Fruit fly (Drosophila melanogaster): Measurements from ENCODE around the gene RYa-R.

RYa-R gene

DNA sequence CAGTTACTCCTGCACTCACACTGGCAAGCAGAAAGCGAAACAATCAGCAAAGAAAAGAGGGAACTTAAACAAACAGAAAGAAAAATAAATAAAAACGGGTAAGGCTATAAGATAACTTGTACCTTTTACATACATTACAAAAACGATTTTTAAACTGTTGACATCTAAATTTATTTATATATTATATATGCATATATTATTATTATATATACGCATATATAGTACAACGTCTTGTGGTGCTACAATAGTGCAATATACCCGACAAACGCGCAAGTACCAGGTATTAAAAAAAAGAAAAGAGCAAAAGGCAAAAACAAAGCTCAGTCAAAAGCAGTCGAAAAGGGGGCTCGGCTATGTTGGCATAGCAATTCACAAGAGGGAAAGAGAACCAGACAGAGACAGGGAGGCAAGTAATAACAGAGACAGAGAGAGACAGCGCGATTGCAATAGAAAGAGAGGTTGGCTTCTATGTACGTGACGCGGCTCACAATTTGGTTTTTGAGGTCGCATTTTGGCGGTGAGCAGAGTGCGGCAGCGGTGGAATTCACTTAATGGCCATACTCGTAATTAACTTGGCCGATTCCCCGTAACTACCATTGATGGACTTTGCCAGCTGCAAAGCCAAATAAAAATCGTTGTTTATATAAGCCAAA lies 42.6 kb upstream of the RYa-R start (continued):
- TF ChIP-seq CG1603 (tag; optimal IDR thresholded peaks at IDR 0.05) (no peak), CG17568 (GFP tag; optimal IDR thresholded peaks at IDR 0.05) (peak; percentile 58), CG18262 (tag; optimal IDR thresholded peaks at IDR 0.05) (peak; percentile 85), klu (GFP tag; IDR thresholded peaks at IDR 0.05) (no peak), dmrt11E (tag; optimal IDR thresholded peaks at IDR 0.05) (peak; percentile 64), cwo (GFP tag; optimal IDR thresholded peaks at IDR 0.05) (peak; percentile 69), bsh (GFP tag; optimal IDR thresholded peaks at IDR 0.05) (peak; percentile 88 to 92), ranshi (GFP tag; IDR thresholded peaks at IDR 0.05) (peak; percentile 76), CG18011 (GFP tag; optimal IDR thresholded peaks at IDR 0.05) (no peak), CG1529 (GFP tag; optimal IDR thresholded peaks at IDR 0.05) (peak; percentile 49), seq (GFP tag; IDR thresholded peaks at IDR 0.05) (peak; percentile 50; the same call in 1 of the 2 replicates), CG18764 (GFP tag; optimal IDR thresholded peaks at IDR 0.05) (peak; percentile 57), CG15601 (tag; optimal IDR thresholded peaks at IDR 0.05) (peak; percentile 53), Aef1 (GFP tag; IDR thresholded peaks at IDR 0.05) (peak; percentile 87), gcm (GFP tag; optimal IDR thresholded peaks at IDR 0.05) (peak; percentile 61), Dad (GFP tag; optimal IDR thresholded peaks at IDR 0.05) (no peak), CG10979 (tag; optimal IDR thresholded peaks at IDR 0.05) (peak; percentile 77), aop (GFP tag; IDR thresholded peaks at IDR 0.05) (0 out of 2 replicates have a peak, but pooled peaks have one; percentile 21), Ada2b (GFP tag; IDR thresholded peaks at IDR 0.05) (peak; percentile 74), E2f2 (GFP tag; IDR thresholded peaks at IDR 0.05) (peak; percentile 62), ATbp (GFP tag; optimal IDR thresholded peaks at IDR 0.05) (peak; percentile 78), Trl (optimal IDR thresholded peaks at IDR 0.05) (peak in 1 of 2 experiments; percentile 17), Trl (GFP tag; optimal IDR thresholded peaks at IDR 0.05) (no peak), Camta (GFP tag; optimal IDR thresholded peaks at IDR 0.05) (peak; percentile 16), unc-4 (GFP tag; IDR thresholded peaks at IDR 0.05; ENCODE audit: partially characterized antibody) (no peak), salm (tag; optimal IDR thresholded peaks at IDR 0.05) (peak; percentile 65), CG16863 (GFP tag; optimal IDR thresholded peaks at IDR 0.05) (no peak), wor (GFP tag; IDR thresholded peaks at IDR 0.05) (peak; percentile 80), CG10654 (GFP tag; optimal IDR thresholded peaks at IDR 0.05) (peak; percentile 43), CG11085 (GFP tag; IDR thresholded peaks at IDR 0.05) (peak; percentile 61; the same call in 1 of the 2 replicates), lola (GFP tag; optimal IDR thresholded peaks at IDR 0.05) (peak in 1 of 3 experiments; percentile 52), gcm2 (GFP tag; optimal IDR thresholded peaks at IDR 0.05) (no peak), CG15479 (GFP tag; optimal IDR thresholded peaks at IDR 0.05) (no peak), CG34422 (GFP tag; IDR thresholded peaks at IDR 0.05) (peak; percentile 86), psq (GFP tag; optimal IDR thresholded peaks at IDR 0.05) (peak; percentile 89), CG12659 (GFP tag; optimal IDR thresholded peaks at IDR 0.05) (peak; percentile 43), kah (GFP tag; optimal IDR thresholded peaks at IDR 0.05) (peak; percentile 13), CG7839 (tag; optimal IDR thresholded peaks at IDR 0.05) (peak; percentile 85), CG10321 (GFP tag; IDR thresholded peaks at IDR 0.05) (peak; percentile 87), eyg (GFP tag; optimal IDR thresholded peaks at IDR 0.05) (no peak), ken (GFP tag; IDR thresholded peaks at IDR 0.05) (peak; percentile 86), CG17359 (tag; optimal IDR thresholded peaks at IDR 0.05) (peak; percentile 90), dan (GFP tag; IDR thresholded peaks at IDR 0.05) (no peak), CG3407 (GFP tag; optimal IDR thresholded peaks at IDR 0.05) (peak; percentile 64), ro (GFP tag; IDR thresholded peaks at IDR 0.05) (peak; percentile 64), CG14710 (tag; optimal IDR thresholded peaks at IDR 0.05) (peak; percentile 45), az2 (GFP tag; optimal IDR thresholded peaks at IDR 0.05) (peak; percentile 75), CG14860 (GFP tag; IDR thresholded peaks at IDR 0.05; ENCODE audit: partially characterized antibody) (no peak), chn (GFP tag; optimal IDR thresholded peaks at IDR 0.05) (no peak)

All from whole organism, embryonic.